Worm (Caenorhabditis elegans): ENCODE data around the gene C52A11.3.

The C52A11.3 gene

DNA sequence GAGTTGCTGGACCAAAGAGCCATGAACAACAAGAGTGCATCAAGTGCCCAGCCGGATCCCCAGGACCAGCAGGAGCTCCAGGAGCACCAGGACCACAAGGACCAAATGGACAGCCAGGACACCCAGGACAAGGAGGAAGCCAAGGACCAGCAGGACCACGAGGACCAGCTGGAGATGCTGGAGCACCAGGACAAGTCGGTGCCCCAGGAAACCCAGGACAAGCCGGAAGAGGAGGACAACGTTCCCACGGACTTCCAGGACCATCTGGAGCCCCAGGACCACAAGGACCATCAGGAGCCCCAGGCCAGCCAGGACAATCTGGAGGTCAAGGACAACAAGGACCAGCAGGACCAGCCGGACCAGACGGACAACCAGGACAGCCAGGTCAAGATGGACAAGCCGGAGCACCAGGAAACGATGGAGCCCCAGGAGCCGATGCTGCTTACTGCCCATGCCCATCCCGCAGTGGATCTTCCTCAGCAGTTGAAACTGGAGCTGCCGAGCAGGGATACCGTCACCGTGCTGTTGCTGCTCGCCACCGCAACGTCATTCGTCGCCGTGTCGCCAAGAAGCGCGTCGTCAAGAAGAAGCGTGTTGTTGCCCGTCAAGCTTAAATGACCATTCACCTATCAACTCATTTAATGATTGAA lies 31.7 kb upstream of the C52A11.3 start (continued):
- TF ChIP-seq ceh-28 (tag; optimal IDR thresholded peaks at IDR 0.05), result no peak
- TF ChIP-seq cey-2 (tag; optimal IDR thresholded peaks at IDR 0.05; ENCODE audit: borderline replicate concordance, insufficient read depth), result no peak
- TF ChIP-seq ceh-82 (tag; optimal IDR thresholded peaks at IDR 0.05), result no peak
- no peak for TF ChIP-seq F26F4.8 (GFP tag; conservative IDR thresholded peaks at IDR 0.05)
- no peak for TF ChIP-seq saeg-2 (GFP tag; IDR thresholded peaks at IDR 0.05)
- no peak for TF ChIP-seq gei-8 (GFP tag; optimal IDR thresholded peaks at IDR 0.05)
- TF ChIP-seq spr-1 (tag; optimal IDR thresholded peaks at IDR 0.05), result no peak
- TF ChIP-seq nhr-28 (tag; optimal IDR thresholded peaks at IDR 0.05), result no peak
- TF ChIP-seq D1046.2 (GFP tag; IDR thresholded peaks at IDR 0.05), result no peak
- no peak for TF ChIP-seq hlh-11 (tag; optimal IDR thresholded peaks at IDR 0.05)

DNA sequence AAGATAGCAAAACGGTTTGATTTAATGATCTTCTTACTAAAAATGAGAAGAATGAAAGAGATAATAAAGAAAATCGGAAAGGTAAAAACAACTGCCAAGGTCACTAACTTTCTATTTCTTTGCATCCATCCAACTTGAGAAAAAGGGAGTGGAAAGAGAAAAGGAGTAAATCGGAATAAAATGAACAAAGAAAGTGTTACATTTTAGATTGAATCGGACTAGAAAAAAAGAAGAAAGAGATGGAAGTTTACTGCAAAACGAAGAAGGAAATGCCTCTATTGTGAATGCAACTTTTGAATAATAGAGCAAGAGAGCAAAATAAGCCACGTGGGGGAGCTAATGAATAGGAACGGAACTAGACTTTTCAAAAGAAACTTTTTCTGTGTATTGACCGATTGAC lies 31.1 kb upstream of the C52A11.3 start:
- no peak for TF ChIP-seq mes-2 (tag; optimal IDR thresholded peaks at IDR 0.05; ENCODE audit: poor library complexity, severe bottlenecking)
- no peak for TF ChIP-seq mxl-2 (GFP tag; conservative IDR thresholded peaks at IDR 0.05)
- no peak for TF ChIP-seq dmd-9 (GFP tag; IDR thresholded peaks at IDR 0.05)
- TF ChIP-seq fkh-10 (GFP tag; optimal IDR thresholded peaks at IDR 0.05), result peak; percentile 70
- TF ChIP-seq aha-1 (tag), result peak; percentile 73
- no peak for TF ChIP-seq nhr-102 (tag; optimal IDR thresholded peaks at IDR 0.05)
- no peak for TF ChIP-seq nhr-25 (tag; optimal IDR thresholded peaks at IDR 0.05; ENCODE audit: borderline replicate concordance, insufficient read depth)
- no peak for TF ChIP-seq aly-2 (tag; optimal IDR thresholded peaks at IDR 0.05)
- TF ChIP-seq lim-7 (GFP tag; IDR thresholded peaks at IDR 0.05), result no peak
- no peak for TF ChIP-seq egl-43 (GFP tag; IDR thresholded peaks at IDR 0.05)
- TF ChIP-seq unc-62 (GFP tag; optimal IDR thresholded peaks at IDR 0.05 in 1 of 2), result peak in 1 of 2 experiments; percentile 88
- no peak for TF ChIP-seq unc-62 (tag; optimal IDR thresholded peaks at IDR 0.05)
- TF ChIP-seq arid-1 (GFP tag; conservative IDR thresholded peaks at IDR 0.05), result no peak
- TF ChIP-seq dve-1 (tag; optimal IDR thresholded peaks at IDR 0.05; ENCODE audit: insufficient read depth), result peak; percentile 19
- no peak for TF ChIP-seq unc-39 (tag; optimal IDR thresholded peaks at IDR 0.05)
- no peak for TF ChIP-seq dmd-6 (GFP tag; IDR thresholded peaks at IDR 0.05)

DNA sequence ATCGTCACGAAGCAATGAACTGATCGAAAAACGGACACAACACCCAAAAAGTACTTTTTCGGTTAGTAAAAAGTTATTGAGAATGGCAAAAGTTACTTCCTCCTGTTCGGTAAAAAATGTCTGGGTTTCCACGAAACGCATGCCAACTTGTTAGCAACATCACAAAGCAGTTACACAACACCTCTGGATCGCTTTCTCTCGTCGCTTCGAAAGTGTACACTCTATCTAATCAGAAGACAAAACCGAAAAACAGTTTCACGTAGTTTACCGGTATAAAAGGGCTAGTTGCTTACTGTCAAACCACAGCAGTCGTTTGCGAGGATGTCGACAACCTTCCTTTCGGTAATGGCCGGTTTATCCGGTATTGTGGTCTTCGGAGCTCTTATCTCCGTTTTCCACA lies 30.3 kb upstream of the C52A11.3 start, which contains the start of gene col-80:
col-80 (plus strand) TSS at position 301 of the 400 bp plus-strand sequence.
- no peak for TF ChIP-seq nhr-10 (tag; optimal IDR thresholded peaks at IDR 0.05)
- no peak for TF ChIP-seq F10B5.3 (tag; optimal IDR thresholded peaks at IDR 0.05)
- no peak for TF ChIP-seq nhr-42 (GFP tag; IDR thresholded peaks at IDR 0.05)
- TF ChIP-seq dmd-6 (GFP tag; IDR thresholded peaks at IDR 0.05), result 0 out of 2 replicates have a peak, but pooled peaks have one; percentile 17
- no peak for TF ChIP-seq lir-3 (tag; optimal IDR thresholded peaks at IDR 0.05)
- no peak for TF ChIP-seq spr-3 (GFP tag; optimal IDR thresholded peaks at IDR 0.05)
- TF ChIP-seq madf-5 (GFP tag; IDR thresholded peaks at IDR 0.05), result 0 out of 4 replicates have a peak, but pooled peaks of 1 of the 2 experiments have one; percentile 49
- TF ChIP-seq arid-1 (GFP tag; conservative IDR thresholded peaks at IDR 0.05), result no peak
- TF ChIP-seq ztf-11 (tag; optimal IDR thresholded peaks at IDR 0.05), result no peak
- peak in 1 of 2 experiments; percentile 41 for TF ChIP-seq unc-62 (GFP tag; optimal IDR thresholded peaks at IDR 0.05 in 1 of 2)
- no peak for TF ChIP-seq unc-62 (tag; optimal IDR thresholded peaks at IDR 0.05)
- TF ChIP-seq gei-8 (GFP tag; optimal IDR thresholded peaks at IDR 0.05), result no peak

DNA sequence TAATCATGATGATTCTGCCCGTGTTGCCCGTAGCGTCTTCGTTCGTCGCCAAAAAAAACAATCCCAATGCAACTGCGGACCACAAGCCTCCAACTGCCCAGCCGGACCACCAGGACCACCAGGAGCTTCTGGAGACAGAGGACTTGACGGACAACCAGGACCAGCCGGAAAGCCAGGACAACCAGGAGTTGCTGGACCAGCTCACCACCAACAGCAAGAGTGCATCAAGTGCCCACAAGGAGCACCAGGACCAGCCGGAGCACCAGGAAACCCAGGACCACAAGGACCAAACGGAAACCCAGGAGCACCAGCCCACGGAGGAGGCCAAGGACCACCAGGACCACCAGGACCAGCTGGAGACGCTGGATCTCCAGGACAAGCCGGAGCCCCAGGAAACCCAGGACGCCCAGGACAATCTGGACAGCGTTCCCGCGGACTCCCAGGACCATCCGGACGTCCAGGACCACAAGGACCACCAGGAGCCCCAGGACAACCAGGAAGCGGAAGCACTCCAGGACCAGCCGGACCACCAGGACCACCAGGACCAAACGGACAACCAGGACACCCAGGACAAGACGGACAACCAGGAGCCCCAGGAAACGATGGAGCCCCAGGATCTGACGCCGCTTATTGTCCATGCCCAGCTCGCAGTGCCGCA lies 29.6 kb upstream of the C52A11.3 start:
- TF ChIP-seq sdz-12 (GFP tag; optimal IDR thresholded peaks at IDR 0.05) (no peak), daf-16 (GFP tag; optimal IDR thresholded peaks at IDR 0.05) (no peak), daf-16 (tag; optimal IDR thresholded peaks at IDR 0.05) (no peak), lin-29 (GFP tag; IDR thresholded peaks at IDR 0.05) (no peak), hlh-30 (tag; optimal IDR thresholded peaks at IDR 0.05; ENCODE audit: insufficient read depth) (no peak), F44E2.7 (GFP tag; IDR thresholded peaks at IDR 0.05) (no peak), spr-3 (GFP tag; optimal IDR thresholded peaks at IDR 0.05) (peak; percentile 31), lin-15B (tag; optimal IDR thresholded peaks at IDR 0.05) (no peak), lir-3 (tag; optimal IDR thresholded peaks at IDR 0.05) (no peak), ztf-11 (tag; optimal IDR thresholded peaks at IDR 0.05) (no peak), saeg-2 (GFP tag; IDR thresholded peaks at IDR 0.05) (no peak), daf-8 (GFP tag; IDR thresholded peaks at IDR 0.05) (0 out of 2 replicates have a peak, but pooled peaks have one; percentile 30), egl-43 (GFP tag; IDR thresholded peaks at IDR 0.05) (peak; percentile 14; the same call in 1 of the 2 replicates), madf-5 (GFP tag; IDR thresholded peaks at IDR 0.05) (0 out of 4 replicates have a peak, but pooled peaks of 1 of the 2 experiments have one; percentile 73), nhr-77 (tag; optimal IDR thresholded peaks at IDR 0.05) (no peak), set-16 (GFP tag; IDR thresholded peaks at IDR 0.05) (peak; percentile 99), lsy-2 (tag; optimal IDR thresholded peaks at IDR 0.05) (no peak)
